Worm (Caenorhabditis elegans) whole organism, L3 larva: ENCODE data around the gene glr-2.

Source experiments
- R02D3.7 ChIP-seq: fragments of 150-350 bp; optimal IDR thresholded peaks from 2 replicates; lab custom pipeline; 2014; ENCODE audit warnings: missing biosample characterization, missing genetic modification characterization
- ZK546.5 ChIP-seq: sonication (generic microtip); optimal IDR thresholded peaks from 2 replicates; lab custom pipeline; 2017; ENCODE audit warnings: missing biosample characterization, missing genetic modification characterization
- aly-2 ChIP-seq: fragments of 150-350 bp; optimal IDR thresholded peaks from 2 replicates; lab custom pipeline; 2014; ENCODE audit warnings: missing biosample characterization, missing genetic modification characterization
- ama-1 ChIP-seq: fragments of 150-350 bp; optimal IDR thresholded peaks from 2 replicates; lab custom pipeline; 2018
- ceh-16 ChIP-seq: sonication (generic microtip); optimal IDR thresholded peaks from 2 replicates; lab custom pipeline; 2017; ENCODE audit warnings: missing biosample characterization, missing genetic modification characterization
- ceh-28 ChIP-seq: fragments of 150-350 bp; optimal IDR thresholded peaks from 2 replicates; lab custom pipeline; 2014; ENCODE audit warnings: missing biosample characterization, missing genetic modification reagents, missing genetic modification characterization
- ceh-82 ChIP-seq: fragments of 150-350 bp; optimal IDR thresholded peaks from 2 replicates; lab custom pipeline; 2014; ENCODE audit warnings: missing biosample characterization, missing genetic modification characterization
- ceh-9 ChIP-seq: sonication (generic microtip); optimal IDR thresholded peaks from 2 replicates; lab custom pipeline; 2018; ENCODE audit warnings: missing biosample characterization, missing genetic modification characterization
- daf-12 ChIP-seq: fragments of 150-350 bp; optimal IDR thresholded peaks from 2 replicates; lab custom pipeline; 2014; ENCODE audit warnings: missing biosample characterization, missing genetic modification reagents, missing genetic modification characterization
- egl-27 ChIP-seq: sonication (generic microtip); optimal IDR thresholded peaks from 4 replicates; lab custom pipeline; 2017; ENCODE audit warnings: missing biosample characterization, missing genetic modification reagents, missing genetic modification characterization
- egl-5 ChIP-seq: fragments of 150-350 bp; optimal IDR thresholded peaks from 2 replicates; lab custom pipeline; 2017; ENCODE audit warnings: missing biosample characterization, missing genetic modification reagents, missing genetic modification characterization, inconsistent platforms
- elt-1 ChIP-seq: fragments of 150-350 bp; optimal IDR thresholded peaks from 2 replicates; lab custom pipeline; 2014; ENCODE audit warnings: missing biosample characterization, missing genetic modification characterization
- elt-2 ChIP-seq: sonication (generic microtip); optimal IDR thresholded peaks from 2 replicates; lab custom pipeline; 2016; ENCODE audit warnings: missing genetic modification reagents, mild to moderate bottlenecking, missing genetic modification characterization, missing compliant biosample characterization
- elt-3 ChIP-seq, 3 experiments: fragments of 150-350 bp in 1 of 3; sonication (generic microtip) in 2 of 3; optimal IDR thresholded peaks; 2 replicates in 2 of 3; 4 replicates in 1 of 3; lab custom pipeline; 2014 to 2017; ENCODE audit warnings: missing biosample characterization in 3 of 3, missing genetic modification characterization in 3 of 3
- eor-1 ChIP-seq, 2 experiments: fragments of 150-350 bp; optimal IDR thresholded peaks; 2 replicates each; lab custom pipeline; 2014 to 2018; ENCODE audit warnings: missing biosample characterization in 2 of 2, missing genetic modification characterization in 2 of 2
- fkh-10 ChIP-seq: sonication (generic microtip); optimal IDR thresholded peaks from 2 replicates; lab custom pipeline; 2017; ENCODE audit warnings: missing biosample characterization, missing genetic modification reagents, missing genetic modification characterization
- fos-1 ChIP-seq: fragments of 150-350 bp; optimal IDR thresholded peaks from 2 replicates; lab custom pipeline; 2014; ENCODE audit warnings: missing biosample characterization, missing genetic modification characterization
- jun-1 ChIP-seq: fragments of 150-350 bp; optimal IDR thresholded peaks from 2 replicates; lab custom pipeline; 2014; ENCODE audit warnings: missing biosample characterization, missing genetic modification reagents, missing genetic modification characterization
- lin-15B ChIP-seq: fragments of 150-350 bp; optimal IDR thresholded peaks from 2 replicates; lab custom pipeline; 2014; ENCODE audit warnings: missing biosample characterization, missing genetic modification characterization
- lin-39 ChIP-seq: fragments of 150-350 bp; optimal IDR thresholded peaks from 2 replicates; lab custom pipeline; 2018; ENCODE audit warnings: missing biosample characterization, missing genetic modification reagents, missing genetic modification characterization
- lsy-12 ChIP-seq: sonication (generic microtip); optimal IDR thresholded peaks from 2 replicates; lab custom pipeline; 2016; ENCODE audit warnings: mild to moderate bottlenecking, missing genetic modification characterization, missing compliant biosample characterization
- mdl-1 ChIP-seq: fragments of 150-350 bp; optimal IDR thresholded peaks from 2 replicates; lab custom pipeline; 2014; ENCODE audit warnings: missing biosample characterization, missing genetic modification characterization
- nfya-1 ChIP-seq: sonication (generic microtip); optimal IDR thresholded peaks from 2 replicates; lab custom pipeline; 2017; ENCODE audit warnings: missing genetic modification characterization, mild to moderate bottlenecking, missing compliant biosample characterization, antibody characterized with exemption, moderate library complexity; ENCODE audit not compliant: insufficient read depth
- nhr-11 ChIP-seq: fragments of 150-350 bp; optimal IDR thresholded peaks from 2 replicates; lab custom pipeline; 2014; ENCODE audit warnings: missing biosample characterization, missing genetic modification characterization
- nhr-12 ChIP-seq: fragments of 150-350 bp; optimal IDR thresholded peaks from 2 replicates; lab custom pipeline; 2014; ENCODE audit warnings: missing biosample characterization, missing genetic modification characterization
- nhr-23 ChIP-seq: fragments of 150-350 bp; optimal IDR thresholded peaks from 2 replicates; lab custom pipeline; 2014; ENCODE audit warnings: missing biosample characterization, missing genetic modification reagents, missing genetic modification characterization
- nhr-237 ChIP-seq: fragments of 150-350 bp; optimal IDR thresholded peaks from 2 replicates; lab custom pipeline; 2014; ENCODE audit warnings: missing biosample characterization, missing genetic modification characterization
- nhr-25 ChIP-seq: sonication (generic microtip); optimal IDR thresholded peaks from 2 replicates; lab custom pipeline; 2017; ENCODE audit warnings: missing biosample characterization, missing genetic modification characterization
- nhr-28 ChIP-seq: fragments of 150-350 bp; optimal IDR thresholded peaks from 2 replicates; lab custom pipeline; 2014; ENCODE audit warnings: missing biosample characterization, missing genetic modification characterization
- nhr-43 ChIP-seq: sonication (generic microtip); optimal IDR thresholded peaks from 2 replicates; lab custom pipeline; 2016; ENCODE audit warnings: mild to moderate bottlenecking, missing genetic modification characterization, missing compliant biosample characterization; ENCODE audit not compliant: poor library complexity, severe bottlenecking
- nhr-67 ChIP-seq: fragments of 150-350 bp; optimal IDR thresholded peaks from 2 replicates; lab custom pipeline; 2014; ENCODE audit warnings: missing biosample characterization, missing genetic modification characterization
- nhr-76 ChIP-seq: fragments of 150-350 bp; sonication (generic microtip); optimal IDR thresholded peaks from 5 replicates; lab custom pipeline; 2014; ENCODE audit warnings: missing biosample characterization, missing genetic modification characterization
- pha-4 ChIP-seq: fragments of 150-350 bp; optimal IDR thresholded peaks from 2 replicates; lab custom pipeline; 2014; ENCODE audit warnings: missing biosample characterization, missing genetic modification reagents, missing genetic modification characterization
- pqm-1 ChIP-seq: fragments of 150-350 bp; optimal IDR thresholded peaks from 2 replicates; lab custom pipeline; 2017; ENCODE audit warnings: missing biosample characterization, missing genetic modification characterization, inconsistent platforms
- sea-2 ChIP-seq: fragments of 150-350 bp; sonication (generic microtip); optimal IDR thresholded peaks from 4 replicates; lab custom pipeline; 2014; ENCODE audit warnings: missing biosample characterization, missing genetic modification reagents, missing genetic modification characterization
- skn-1 ChIP-seq: fragments of 150-350 bp; optimal IDR thresholded peaks from 2 replicates; lab custom pipeline; 2014; ENCODE audit warnings: missing biosample characterization, missing genetic modification characterization
- snpc-4 ChIP-seq: fragments of 150-350 bp; optimal IDR thresholded peaks from 2 replicates; lab custom pipeline; 2014; ENCODE audit warnings: missing biosample characterization, missing genetic modification characterization
- tbx-2 ChIP-seq: sonication (generic microtip); optimal IDR thresholded peaks from 2 replicates; lab custom pipeline; 2016; ENCODE audit warnings: mild to moderate bottlenecking, missing genetic modification characterization, missing compliant biosample characterization
- unc-39 ChIP-seq: sonication (generic microtip); optimal IDR thresholded peaks from 4 replicates; lab custom pipeline; 2017; ENCODE audit warnings: missing biosample characterization, missing genetic modification characterization
- unc-62 ChIP-seq: fragments of 150-350 bp; sonication (generic microtip); optimal IDR thresholded peaks from 4 replicates; lab custom pipeline; 2014; ENCODE audit warnings: missing biosample characterization, missing genetic modification reagents, missing genetic modification characterization
- zag-1 ChIP-seq: fragments of 150-350 bp; optimal IDR thresholded peaks from 2 replicates; lab custom pipeline; 2014; ENCODE audit warnings: missing biosample characterization, missing genetic modification characterization
- ztf-11 ChIP-seq: fragments of 150-350 bp; optimal IDR thresholded peaks from 2 replicates; lab custom pipeline; 2014; ENCODE audit warnings: missing biosample characterization, missing genetic modification characterization
- ztf-4 ChIP-seq: fragments of 150-350 bp; optimal IDR thresholded peaks from 2 replicates; lab custom pipeline; 2014; ENCODE audit warnings: missing biosample characterization, missing genetic modification characterization

glr-2 gene

DNA sequence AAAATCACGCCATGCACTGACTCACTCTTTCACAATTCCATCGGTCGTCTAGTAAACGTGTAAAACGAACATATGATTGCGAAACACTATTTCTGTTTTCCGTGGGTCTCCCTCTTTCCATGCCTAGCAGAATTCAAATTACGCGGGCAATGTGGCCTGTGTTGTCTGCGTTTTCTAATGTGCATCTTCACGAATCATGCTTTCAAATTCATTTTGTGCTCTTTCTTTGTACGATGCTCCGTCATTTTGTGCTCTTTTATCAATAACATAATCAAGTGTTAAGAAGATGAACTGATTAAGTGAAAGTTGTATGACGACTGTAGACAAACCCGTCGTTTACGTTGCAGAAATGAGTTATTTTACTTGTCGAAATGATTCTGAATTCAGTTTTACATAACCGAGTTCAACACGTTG lies 21.1 kb upstream of the glr-2 start:
- TF ChIP-seq ceh-28 (tag; lab: Kevin White, UChicago) (peak; percentile 38), lsy-12 (tag; lab: Kevin White, UChicago) (peak; percentile 27), fos-1 (tag; lab: Kevin White, UChicago) (peak; percentile 18), tbx-2 (tag; lab: Kevin White, UChicago) (no peak), mdl-1 (peak; percentile 58), ZK546.5 (no peak), pha-4 (tag; lab: Kevin White, UChicago) (peak; percentile 70), fkh-10 (GFP tag; lab: Kevin White, UChicago) (no peak), pqm-1 (tag; lab: Kevin White, UChicago) (peak; percentile 97), daf-12 (tag; lab: Kevin White, UChicago) (no peak), egl-5 (tag; lab: Kevin White, UChicago) (peak; percentile 44), lin-15B (peak; percentile 42), unc-39 (tag; lab: Kevin White, UChicago) (no peak), nhr-12 (tag; lab: Kevin White, UChicago) (no peak), skn-1 (peak; percentile 72), nhr-11 (no peak), ztf-11 (tag; lab: Kevin White, UChicago) (no peak), zag-1 (tag; lab: Kevin White, UChicago) (no peak), lin-39 (tag; lab: Kevin White, UChicago) (peak; percentile 5), snpc-4 (tag; lab: Kevin White, UChicago) (peak; percentile 37), jun-1 (tag; lab: Kevin White, UChicago) (peak; percentile 82), elt-2 (tag; lab: Kevin White, UChicago) (peak; percentile 97), nfya-1 (tag; lab: Kevin White, UChicago) (peak; percentile 50)

DNA sequence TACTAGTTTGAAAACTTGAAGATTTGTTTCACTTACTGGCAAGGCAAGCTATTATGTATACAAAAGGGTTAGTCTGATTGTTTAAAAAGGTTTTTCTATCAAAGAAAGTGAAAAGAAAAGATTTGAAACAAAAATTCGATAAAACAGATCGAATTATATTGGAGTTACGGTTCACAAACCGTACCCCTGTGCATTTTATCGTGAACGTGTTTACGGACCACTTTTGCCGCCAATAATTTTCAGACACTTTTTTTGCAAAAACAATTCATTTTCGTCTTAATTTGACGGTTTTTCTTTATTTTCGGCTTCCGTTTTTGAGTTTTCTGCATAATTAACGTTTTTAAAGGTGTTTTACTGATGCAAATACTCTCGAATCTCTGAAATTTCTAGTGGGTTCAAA lies 20.5 kb upstream of the glr-2 start:
- TF ChIP-seq fkh-10 (GFP tag; lab: Kevin White, UChicago) = no peak
- no peak for TF ChIP-seq ztf-11 (tag; lab: Kevin White, UChicago)
- TF ChIP-seq aly-2 (tag; lab: Kevin White, UChicago) = no peak
- no peak for TF ChIP-seq nhr-25 (tag; lab: Kevin White, UChicago)
- no peak for TF ChIP-seq R02D3.7 (tag; lab: Kevin White, UChicago)
- no peak for TF ChIP-seq skn-1
- TF ChIP-seq zag-1 (tag; lab: Kevin White, UChicago) = no peak
- TF ChIP-seq pqm-1 (tag; lab: Kevin White, UChicago) = no peak
- TF ChIP-seq nhr-28 = no peak
- no peak for TF ChIP-seq egl-5 (tag; lab: Kevin White, UChicago)

ce11 chrIII:7162065-7162762 lies 17.5 kb upstream of the glr-2 start, which contains the start of the genes syf-2 and K04G7.1:
syf-2 (minus strand) TSS chrIII:7162115.
K04G7.1 (plus strand) TSS chrIII:7162712.
- TF ChIP-seq aly-2 (tag; lab: Kevin White, UChicago) (no peak), nhr-23 (tag; lab: Kevin White, UChicago) (peak; percentile 94), nhr-237 (no peak), nhr-67 (tag; lab: Kevin White, UChicago) (no peak), ceh-16 (no peak), mdl-1 (no peak), eor-1 (tag; optimal IDR thresholded peaks at IDR 0.05; lab: Kevin White, UChicago) (no peak), jun-1 (tag; lab: Kevin White, UChicago) (peak; percentile 83), daf-12 (tag; lab: Kevin White, UChicago) (no peak), zag-1 (tag; lab: Kevin White, UChicago) (no peak), egl-27 (tag; lab: Kevin White, UChicago) (peak; percentile 92), nfya-1 (tag; lab: Kevin White, UChicago) (peak; percentile 94), elt-2 (tag; lab: Kevin White, UChicago) (peak; percentile 74), nhr-25 (tag; lab: Kevin White, UChicago) (peak; percentile 76), ztf-4 (tag; lab: Kevin White, UChicago) (no peak), snpc-4 (tag; lab: Kevin White, UChicago) (peak; percentile 90), egl-5 (tag; lab: Kevin White, UChicago) (peak; percentile 57), lin-15B (peak; percentile 99), skn-1 (peak; percentile 79), nhr-28 (no peak), fos-1 (tag; lab: Kevin White, UChicago) (no peak), ceh-82 (tag; lab: Kevin White, UChicago) (peak; percentile 47), elt-3 (tag; optimal IDR thresholded peaks at IDR 0.05; lab: Kevin White, UChicago) (peak in 1 of 3 experiments; percentile 14), R02D3.7 (tag; lab: Kevin White, UChicago) (peak; percentile 76), pha-4 (tag; lab: Kevin White, UChicago) (peak; percentile 95), lin-39 (tag; lab: Kevin White, UChicago) (peak; percentile 91), nhr-76 (tag; lab: Kevin White, UChicago) (no peak), ama-1 (lab: Kevin White, UChicago) (peak; percentile 43), ceh-9 (no peak), pqm-1 (tag; lab: Kevin White, UChicago) (peak; percentile 29), ZK546.5 (peak; percentile 20), elt-1 (tag; lab: Kevin White, UChicago) (peak; percentile 59), ztf-11 (tag; lab: Kevin White, UChicago) (no peak), fkh-10 (GFP tag; lab: Kevin White, UChicago) (peak; percentile 85), lsy-12 (tag; lab: Kevin White, UChicago) (peak; percentile 78), nhr-12 (tag; lab: Kevin White, UChicago) (no peak), tbx-2 (tag; lab: Kevin White, UChicago) (peak; percentile 61), unc-39 (tag; lab: Kevin White, UChicago) (no peak), nhr-43 (tag; lab: Kevin White, UChicago) (peak; percentile 62), unc-62 (GFP tag; lab: Kevin White, UChicago) (peak; percentile 53), sea-2 (no peak)
